Fruit fly (Drosophila melanogaster): Measurements from ENCODE around the gene Snoo.

Snoo gene

dm6 chr2L:7960581-7961530 lies 23.1 kb downstream of the Snoo start (continued):
- no peak for TF ChIP-seq tna (GFP tag; IDR thresholded peaks at IDR 0.05; ENCODE audit: partially characterized antibody)
- TF ChIP-seq maf-S (GFP tag; optimal IDR thresholded peaks at IDR 0.05) = no peak
- TF ChIP-seq CG32767 (GFP tag; IDR thresholded peaks at IDR 0.05) = no peak
- TF ChIP-seq CG30431 (GFP tag; optimal IDR thresholded peaks at IDR 0.05) = no peak
- no peak for TF ChIP-seq CG30403 (GFP tag; optimal IDR thresholded peaks at IDR 0.05)
- no peak for TF ChIP-seq CG14050 (GFP tag; IDR thresholded peaks at IDR 0.05)
- no peak for TF ChIP-seq Dfd (GFP tag; optimal IDR thresholded peaks at IDR 0.05)
- peak; percentile 37 for TF ChIP-seq CG18619 (GFP tag; optimal IDR thresholded peaks at IDR 0.05)
- TF ChIP-seq gcm (GFP tag; optimal IDR thresholded peaks at IDR 0.05) = no peak
- TF ChIP-seq Hr39 (optimal IDR thresholded peaks at IDR 0.05) = no peak
- TF ChIP-seq zf30C (GFP tag; optimal IDR thresholded peaks at IDR 0.05) = no peak
- peak in 1 of 2 experiments; percentile 3 for TF ChIP-seq Hr51 (GFP tag; optimal IDR thresholded peaks at IDR 0.05)
- no peak for TF ChIP-seq MBD-R2 (GFP tag; IDR thresholded peaks at IDR 0.05)
- TF ChIP-seq az2 (GFP tag; optimal IDR thresholded peaks at IDR 0.05) = no peak
- TF ChIP-seq MESR4 (GFP tag; optimal IDR thresholded peaks at IDR 0.05) = no peak
- TF ChIP-seq gfzf (GFP tag; optimal IDR thresholded peaks at IDR 0.05) = no peak
- no peak for TF ChIP-seq CG2199 (GFP tag; IDR thresholded peaks at IDR 0.05)
- peak; percentile 74 for TF ChIP-seq PHDP (tag; optimal IDR thresholded peaks at IDR 0.05)
- peak in 1 of 2 experiments; percentile 79 for TF ChIP-seq Pdp1 (GFP tag; optimal IDR thresholded peaks at IDR 0.05)
- peak; percentile 49 for TF ChIP-seq CrebB (tag; optimal IDR thresholded peaks at IDR 0.05)
- no peak for TF ChIP-seq Side (GFP tag; optimal IDR thresholded peaks at IDR 0.05)
- no peak for TF ChIP-seq ap (GFP tag; IDR thresholded peaks at IDR 0.05)
- no peak for TF ChIP-seq cg (GFP tag; optimal IDR thresholded peaks at IDR 0.05)
- TF ChIP-seq shn (GFP tag; optimal IDR thresholded peaks at IDR 0.05) = no peak
- TF ChIP-seq oc (tag; optimal IDR thresholded peaks at IDR 0.05) = no peak
- no peak for TF ChIP-seq CG9817 (tag; optimal IDR thresholded peaks at IDR 0.05)
- no peak for TF ChIP-seq CG8765 (GFP tag; IDR thresholded peaks at IDR 0.05)
- TF ChIP-seq CG10565 (GFP tag; optimal IDR thresholded peaks at IDR 0.05) = no peak
- peak; percentile 5 for TF ChIP-seq schlank (tag; optimal IDR thresholded peaks at IDR 0.05)
- TF ChIP-seq da (GFP tag; optimal IDR thresholded peaks at IDR 0.05) = no peak
- TF ChIP-seq D19B (GFP tag; optimal IDR thresholded peaks at IDR 0.05) = peak; percentile 35
- no peak for TF ChIP-seq pfk (GFP tag; optimal IDR thresholded peaks at IDR 0.05)
- no peak for TF ChIP-seq CG16815 (GFP tag; optimal IDR thresholded peaks at IDR 0.05)
- TF ChIP-seq wor (GFP tag; IDR thresholded peaks at IDR 0.05) = no peak
- no peak for TF ChIP-seq ham (GFP tag; IDR thresholded peaks at IDR 0.05)
- no peak for TF ChIP-seq ac (GFP tag; optimal IDR thresholded peaks at IDR 0.05)
- TF ChIP-seq Ets97D (GFP tag; optimal IDR thresholded peaks at IDR 0.05) = no peak
- TF ChIP-seq ro (GFP tag; IDR thresholded peaks at IDR 0.05) = no peak
- peak; percentile 23 for TF ChIP-seq Nf-YC (tag; optimal IDR thresholded peaks at IDR 0.05)
- TF ChIP-seq chm (GFP tag; IDR thresholded peaks at IDR 0.05) = no peak
- TF ChIP-seq grau (tag; optimal IDR thresholded peaks at IDR 0.05) = no peak
- TF ChIP-seq CG2129 (GFP tag; IDR thresholded peaks at IDR 0.05; ENCODE audit: partially characterized antibody) = no peak
- TF ChIP-seq CG15269 (tag; optimal IDR thresholded peaks at IDR 0.05) = peak; percentile 48
- TF ChIP-seq Hmx (GFP tag; optimal IDR thresholded peaks at IDR 0.05) = no peak
- no peak for TF ChIP-seq ato (GFP tag; IDR thresholded peaks at IDR 0.05; ENCODE audit: partially characterized antibody)
- TF ChIP-seq CG15696 (tag; optimal IDR thresholded peaks at IDR 0.05) = peak; percentile 33
- no peak for TF ChIP-seq bowl (GFP tag; IDR thresholded peaks at IDR 0.05)
- TF ChIP-seq CG4617 (GFP tag; optimal IDR thresholded peaks at IDR 0.05; ENCODE audit: borderline replicate concordance) = no peak
- no peak for TF ChIP-seq CG32772 (GFP tag; IDR thresholded peaks at IDR 0.05)

Data from whole organism, embryonic.